Fruit fly (Drosophila melanogaster): ENCODE results near the gene CG4928.

CG4928 gene

dm6 chrX:16873053-16873452 is 39.9 kb upstream of the CG4928 start:
- TF ChIP-seq hb (GFP tag; IDR thresholded peaks at IDR 0.05; ENCODE audit: partially characterized antibody) (no peak), ATbp (GFP tag; optimal IDR thresholded peaks at IDR 0.05) (peak; percentile 33), CG12391 (tag; optimal IDR thresholded peaks at IDR 0.05) (peak; percentile 37), CG8388 (GFP tag; optimal IDR thresholded peaks at IDR 0.05) (peak; percentile 19), CG43689 (GFP tag; IDR thresholded peaks at IDR 0.05) (no peak), CG15011 (GFP tag; optimal IDR thresholded peaks at IDR 0.05) (no peak), Sox100B (GFP tag; optimal IDR thresholded peaks at IDR 0.05) (peak; percentile 16), sim (GFP tag; IDR thresholded peaks at IDR 0.05) (no peak), CG17829 (tag; optimal IDR thresholded peaks at IDR 0.05) (peak; percentile 1), CG18011 (GFP tag; optimal IDR thresholded peaks at IDR 0.05) (no peak), CG13424 (tag; optimal IDR thresholded peaks at IDR 0.05) (peak; percentile 11), bsh (GFP tag; optimal IDR thresholded peaks at IDR 0.05) (peak in 1 of 2 experiments; percentile 46), CG30020 (tag; optimal IDR thresholded peaks at IDR 0.05) (no peak), CG15269 (tag; optimal IDR thresholded peaks at IDR 0.05) (peak; percentile 3), gem (tag; optimal IDR thresholded peaks at IDR 0.05) (peak; percentile 60), NC2α (GFP tag; optimal IDR thresholded peaks at IDR 0.05) (no peak), sug (tag; optimal IDR thresholded peaks at IDR 0.05) (no peak), Hr51 (GFP tag; optimal IDR thresholded peaks at IDR 0.05) (peak in 1 of 2 experiments; percentile 17), CoRest (tag; optimal IDR thresholded peaks at IDR 0.05) (peak; percentile 12), dmrt11E (tag; optimal IDR thresholded peaks at IDR 0.05) (peak; percentile 16), rib (GFP tag; IDR thresholded peaks at IDR 0.05) (no peak), ttk (GFP tag; IDR thresholded peaks at IDR 0.05) (no peak), her (GFP tag; optimal IDR thresholded peaks at IDR 0.05) (no peak), CG12942 (GFP tag; optimal IDR thresholded peaks at IDR 0.05) (no peak), CG8924 (tag; optimal IDR thresholded peaks at IDR 0.05) (peak; percentile 8), jigr1 (GFP tag; IDR thresholded peaks at IDR 0.05) (no peak), Med (GFP tag) (peak; percentile 5), cg (GFP tag; optimal IDR thresholded peaks at IDR 0.05) (no peak), CG15601 (tag; optimal IDR thresholded peaks at IDR 0.05) (peak; percentile 12), CG13296 (GFP tag; optimal IDR thresholded peaks at IDR 0.05) (no peak), CG11504 (tag; optimal IDR thresholded peaks at IDR 0.05) (peak; percentile 52), unpg (GFP tag; optimal IDR thresholded peaks at IDR 0.05) (peak; percentile 6), CG14441 (GFP tag; IDR thresholded peaks at IDR 0.05) (no peak), CG8944 (GFP tag; optimal IDR thresholded peaks at IDR 0.05) (no peak), phol (tag; optimal IDR thresholded peaks at IDR 0.05) (peak; percentile 16), Blimp-1 (GFP tag; optimal IDR thresholded peaks at IDR 0.05) (peak; percentile 36), Oli (tag; optimal IDR thresholded peaks at IDR 0.05) (peak; percentile 38), Deaf1 (tag; optimal IDR thresholded peaks at IDR 0.05) (no peak), Sox102F (GFP tag; optimal IDR thresholded peaks at IDR 0.05) (peak; percentile 34), Ssrp (tag; optimal IDR thresholded peaks at IDR 0.05) (peak; percentile 16), PHDP (tag; optimal IDR thresholded peaks at IDR 0.05) (peak; percentile 3), Antp (GFP tag; optimal IDR thresholded peaks at IDR 0.05) (no peak), Dek (tag; optimal IDR thresholded peaks at IDR 0.05) (no peak), CG3838 (GFP tag; optimal IDR thresholded peaks at IDR 0.05) (no peak), CG7839 (tag; optimal IDR thresholded peaks at IDR 0.05) (peak; percentile 19), CG9437 (GFP tag; optimal IDR thresholded peaks at IDR 0.05) (no peak), CG18262 (tag; optimal IDR thresholded peaks at IDR 0.05) (peak; percentile 44), CG10147 (GFP tag; optimal IDR thresholded peaks at IDR 0.05) (no peak), CG2678 (tag; optimal IDR thresholded peaks at IDR 0.05) (peak; percentile 14), Doc2 (GFP tag; IDR thresholded peaks at IDR 0.05) (no peak)
